Fruit fly (Drosophila melanogaster): ENCODE data around the gene CG5217.

- TF ChIP-seq bowl (GFP tag; IDR thresholded peaks at IDR 0.05) (no peak), Ptx1 (GFP tag; IDR thresholded peaks at IDR 0.05) (no peak), ttk (GFP tag; IDR thresholded peaks at IDR 0.05) (no peak), CG5953 (GFP tag; IDR thresholded peaks at IDR 0.05) (no peak)
Measured at dm6 chr3R:19250063-19250462, 2.1 kb upstream of the CG5217 start.

Data from whole organism, embryonic.